Fruit fly (Drosophila melanogaster): ENCODE measurements around the gene Arfip.

The Arfip gene

dm6 chr3R:11199227-11199835 lies 35.5 kb downstream of the Arfip start:
- TF ChIP-seq usp (GFP tag; optimal IDR thresholded peaks at IDR 0.05) (no peak), CG8478 (optimal IDR thresholded peaks at IDR 0.05) (no peak), pan (optimal IDR thresholded peaks at IDR 0.05) (no peak), psq (optimal IDR thresholded peaks at IDR 0.05) (no peak), Dll (optimal IDR thresholded peaks at IDR 0.05) (no peak), EcR (GFP tag; optimal IDR thresholded peaks at IDR 0.05) (no peak)

dm6 chr3R:11198062-11198472 lies 36.7 kb downstream of the Arfip start:
- peak in 1 of 2 experiments; percentile 1 for TF ChIP-seq EcR (GFP tag; optimal IDR thresholded peaks at IDR 0.05)
- no peak for TF ChIP-seq CG8478 (optimal IDR thresholded peaks at IDR 0.05)

dm6 chr3R:11197389-11197716 lies 37.5 kb downstream of the Arfip start, which contains the start of gene cu:
Gene cu, plus strand, starts transcription at chr3R:11197592.
- no peak for TF ChIP-seq psq (optimal IDR thresholded peaks at IDR 0.05)
- TF ChIP-seq Dll (optimal IDR thresholded peaks at IDR 0.05), result no peak
- TF ChIP-seq EcR (GFP tag; optimal IDR thresholded peaks at IDR 0.05), result no peak
- no peak for TF ChIP-seq pan (optimal IDR thresholded peaks at IDR 0.05)
- no peak for TF ChIP-seq usp (GFP tag; optimal IDR thresholded peaks at IDR 0.05)
- no peak for TF ChIP-seq CG8478 (optimal IDR thresholded peaks at IDR 0.05)

- TF ChIP-seq EcR (GFP tag; optimal IDR thresholded peaks at IDR 0.05), result no peak
- TF ChIP-seq usp (GFP tag; optimal IDR thresholded peaks at IDR 0.05), result no peak
- TF ChIP-seq pan (optimal IDR thresholded peaks at IDR 0.05), result no peak
- TF ChIP-seq CG8478 (optimal IDR thresholded peaks at IDR 0.05), result no peak
- no peak for TF ChIP-seq psq (optimal IDR thresholded peaks at IDR 0.05)
- TF ChIP-seq Dll (optimal IDR thresholded peaks at IDR 0.05), result no peak
Observed at dm6 chr3R:11196648-11197388, 38.0 kb downstream of the Arfip start.

dm6 chr3R:11195792-11196191 lies 39.0 kb downstream of the Arfip start, which contains the start of gene CG18577:
Gene CG18577, plus strand, starts transcription at chr3R:11196092.
- TF ChIP-seq psq (optimal IDR thresholded peaks at IDR 0.05), result no peak
- no peak for TF ChIP-seq usp (GFP tag; optimal IDR thresholded peaks at IDR 0.05)
- no peak for TF ChIP-seq CG8478 (optimal IDR thresholded peaks at IDR 0.05)
- no peak for TF ChIP-seq pan (optimal IDR thresholded peaks at IDR 0.05)
- TF ChIP-seq Dll (optimal IDR thresholded peaks at IDR 0.05), result no peak
- TF ChIP-seq EcR (GFP tag; optimal IDR thresholded peaks at IDR 0.05), result no peak

All from whole organism.